Worm (Caenorhabditis elegans): ENCODE measurements around the gene F53F1.2.

F53F1.2 gene

DNA sequence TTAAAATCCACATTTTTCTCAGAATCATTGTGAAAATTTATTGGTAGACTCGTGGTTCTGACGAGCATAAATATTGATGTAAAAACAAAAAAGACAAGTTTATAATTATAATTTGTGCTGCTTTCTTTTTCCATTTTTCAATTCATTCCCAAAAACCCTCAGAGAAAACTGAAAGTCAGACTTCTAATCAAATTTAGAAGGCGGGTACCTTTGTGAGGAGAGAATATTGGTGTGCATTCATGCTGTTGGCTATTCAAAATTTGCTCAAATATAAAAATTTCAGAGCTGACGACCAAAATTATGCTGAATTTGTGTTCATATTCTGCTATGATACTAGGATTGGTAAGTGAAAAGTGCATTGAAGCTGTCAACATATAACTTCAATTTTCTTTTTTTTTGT, 39.6 kb upstream of the F53F1.2 start, which contains the start of gene srx-125:
TSS of gene srx-125 (plus strand) at position 301 of the 400 bp plus-strand sequence.
- TF ChIP-seq ceh-13 (GFP tag; optimal IDR thresholded peaks at IDR 0.05): no peak
- no peak for TF ChIP-seq hmbx-1 (tag; optimal IDR thresholded peaks at IDR 0.05)
- TF ChIP-seq aly-1 (tag; optimal IDR thresholded peaks at IDR 0.05): no peak
- TF ChIP-seq ets-7 (tag; optimal IDR thresholded peaks at IDR 0.05): no peak
- no peak for TF ChIP-seq ama-1 (optimal IDR thresholded peaks at IDR 0.05)
- TF ChIP-seq ceh-36 (tag; optimal IDR thresholded peaks at IDR 0.05): no peak
- no peak for TF ChIP-seq scrt-1 (GFP tag; IDR thresholded peaks at IDR 0.05)
- no peak for TF ChIP-seq tra-4 (tag; optimal IDR thresholded peaks at IDR 0.05)
- no peak for TF ChIP-seq tbx-37 (GFP tag; conservative IDR thresholded peaks at IDR 0.05)
- TF ChIP-seq flt-1 (GFP tag; IDR thresholded peaks at IDR 0.05): no peak
- TF ChIP-seq hnd-1 (tag; optimal IDR thresholded peaks at IDR 0.05): no peak
- TF ChIP-seq sea-1 (GFP tag; conservative IDR thresholded peaks at IDR 0.05): no peak
- TF ChIP-seq pes-1 (GFP tag; IDR thresholded peaks at IDR 0.05): no peak
- TF ChIP-seq hmg-4 (GFP tag; optimal IDR thresholded peaks at IDR 0.05): no peak

DNA sequence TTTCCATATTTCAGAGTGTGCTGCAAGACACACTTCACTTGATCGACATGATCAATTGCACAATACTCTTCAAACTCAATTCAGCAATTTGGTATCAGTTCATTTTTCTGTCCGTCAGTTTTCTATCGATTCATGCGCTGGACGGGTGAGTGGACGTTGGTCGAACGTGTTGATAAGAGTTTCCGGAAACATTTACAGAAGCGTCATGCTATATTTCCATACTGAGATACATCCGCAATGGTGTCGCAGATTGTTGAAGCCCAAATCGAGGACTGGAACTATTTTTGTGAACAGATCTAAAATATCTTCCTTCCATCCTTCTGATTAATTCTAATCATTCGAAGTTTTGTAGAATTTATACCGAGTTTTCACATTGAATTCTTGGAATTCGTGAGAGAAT, 37.0 kb upstream of the F53F1.2 start:
- TF ChIP-seq ama-1 (optimal IDR thresholded peaks at IDR 0.05) (no peak), flt-1 (GFP tag; IDR thresholded peaks at IDR 0.05) (no peak), tbx-37 (GFP tag; conservative IDR thresholded peaks at IDR 0.05) (no peak), ceh-13 (GFP tag; optimal IDR thresholded peaks at IDR 0.05) (no peak), tbx-11 (GFP tag; IDR thresholded peaks at IDR 0.05) (no peak), tra-4 (tag; optimal IDR thresholded peaks at IDR 0.05) (no peak), hmbx-1 (tag; optimal IDR thresholded peaks at IDR 0.05) (no peak), ceh-36 (tag; optimal IDR thresholded peaks at IDR 0.05) (no peak), hmg-4 (GFP tag; optimal IDR thresholded peaks at IDR 0.05) (no peak), pes-1 (GFP tag; IDR thresholded peaks at IDR 0.05) (no peak), sea-1 (GFP tag; conservative IDR thresholded peaks at IDR 0.05) (no peak), scrt-1 (GFP tag; IDR thresholded peaks at IDR 0.05) (no peak), F13C5.2 (tag; optimal IDR thresholded peaks at IDR 0.05) (no peak), ets-7 (tag; optimal IDR thresholded peaks at IDR 0.05) (no peak)

- TF ChIP-seq ceh-13 (GFP tag; optimal IDR thresholded peaks at IDR 0.05): no peak
- TF ChIP-seq B0310.2 (tag; optimal IDR thresholded peaks at IDR 0.05): no peak
- TF ChIP-seq sea-1 (GFP tag; conservative IDR thresholded peaks at IDR 0.05): no peak
- no peak for TF ChIP-seq ceh-36 (tag; optimal IDR thresholded peaks at IDR 0.05)
- no peak for TF ChIP-seq scrt-1 (GFP tag; IDR thresholded peaks at IDR 0.05)
- TF ChIP-seq hnd-1 (tag; optimal IDR thresholded peaks at IDR 0.05): no peak
- TF ChIP-seq flt-1 (GFP tag; IDR thresholded peaks at IDR 0.05): no peak
- TF ChIP-seq pes-1 (GFP tag; IDR thresholded peaks at IDR 0.05): no peak
- TF ChIP-seq ama-1 (optimal IDR thresholded peaks at IDR 0.05): no peak
- TF ChIP-seq hmbx-1 (tag; optimal IDR thresholded peaks at IDR 0.05): no peak
- TF ChIP-seq aly-1 (tag; optimal IDR thresholded peaks at IDR 0.05): no peak
- no peak for TF ChIP-seq tbx-11 (GFP tag; IDR thresholded peaks at IDR 0.05)
Observed at ce11 chrV:13370265-13370664, 36.4 kb upstream of the F53F1.2 start.

DNA sequence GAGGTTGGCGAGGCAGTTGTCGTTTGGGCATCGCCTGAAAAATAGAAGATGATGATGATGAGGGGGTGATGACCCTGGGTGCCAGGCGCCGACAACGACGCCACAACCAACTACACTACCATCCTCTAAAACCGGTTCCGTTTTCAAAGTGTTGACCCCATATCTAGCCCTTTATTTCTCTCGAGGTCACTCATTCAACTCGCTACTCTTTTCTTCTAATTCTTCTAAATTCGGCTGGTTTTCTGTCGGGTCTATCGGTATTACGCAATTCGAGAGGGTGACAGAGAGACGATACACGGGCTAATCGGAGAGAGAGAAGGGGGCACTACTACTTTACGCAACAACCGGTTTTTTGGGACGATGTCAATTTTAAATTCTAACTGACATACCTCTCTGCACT, 35.3 kb upstream of the F53F1.2 start:
- TF ChIP-seq tbx-11 (GFP tag; IDR thresholded peaks at IDR 0.05) (no peak), F13C5.2 (tag; optimal IDR thresholded peaks at IDR 0.05) (no peak), hmbx-1 (tag; optimal IDR thresholded peaks at IDR 0.05) (no peak), flt-1 (GFP tag; IDR thresholded peaks at IDR 0.05) (no peak), pes-1 (GFP tag; IDR thresholded peaks at IDR 0.05) (no peak), ceh-36 (tag; optimal IDR thresholded peaks at IDR 0.05) (no peak), scrt-1 (GFP tag; IDR thresholded peaks at IDR 0.05) (no peak), tra-4 (tag; optimal IDR thresholded peaks at IDR 0.05) (no peak), B0310.2 (tag; optimal IDR thresholded peaks at IDR 0.05) (no peak), ceh-13 (GFP tag; optimal IDR thresholded peaks at IDR 0.05) (no peak), aly-1 (tag; optimal IDR thresholded peaks at IDR 0.05) (no peak), tbx-37 (GFP tag; conservative IDR thresholded peaks at IDR 0.05) (no peak), hmg-4 (GFP tag; optimal IDR thresholded peaks at IDR 0.05) (no peak), ama-1 (optimal IDR thresholded peaks at IDR 0.05) (no peak), ets-7 (tag; optimal IDR thresholded peaks at IDR 0.05) (no peak), hnd-1 (tag; optimal IDR thresholded peaks at IDR 0.05) (no peak), sea-1 (GFP tag; conservative IDR thresholded peaks at IDR 0.05) (no peak)

ce11 chrV:13372821-13373220, 33.8 kb upstream of the F53F1.2 start:
- TF ChIP-seq tbx-37 (GFP tag; conservative IDR thresholded peaks at IDR 0.05) (no peak), sea-1 (GFP tag; conservative IDR thresholded peaks at IDR 0.05) (no peak), hmbx-1 (tag; optimal IDR thresholded peaks at IDR 0.05) (no peak)

- TF ChIP-seq ama-1 (optimal IDR thresholded peaks at IDR 0.05): no peak
- TF ChIP-seq tra-4 (tag; optimal IDR thresholded peaks at IDR 0.05): no peak
- TF ChIP-seq hmbx-1 (tag; optimal IDR thresholded peaks at IDR 0.05): no peak
- TF ChIP-seq tbx-37 (GFP tag; conservative IDR thresholded peaks at IDR 0.05): no peak
- TF ChIP-seq ceh-13 (GFP tag; optimal IDR thresholded peaks at IDR 0.05): no peak
- no peak for TF ChIP-seq ceh-36 (tag; optimal IDR thresholded peaks at IDR 0.05)
- no peak for TF ChIP-seq flt-1 (GFP tag; IDR thresholded peaks at IDR 0.05)
- TF ChIP-seq F13C5.2 (tag; optimal IDR thresholded peaks at IDR 0.05): no peak
Observed at ce11 chrV:13373643-13374042, 33.0 kb upstream of the F53F1.2 start.

DNA sequence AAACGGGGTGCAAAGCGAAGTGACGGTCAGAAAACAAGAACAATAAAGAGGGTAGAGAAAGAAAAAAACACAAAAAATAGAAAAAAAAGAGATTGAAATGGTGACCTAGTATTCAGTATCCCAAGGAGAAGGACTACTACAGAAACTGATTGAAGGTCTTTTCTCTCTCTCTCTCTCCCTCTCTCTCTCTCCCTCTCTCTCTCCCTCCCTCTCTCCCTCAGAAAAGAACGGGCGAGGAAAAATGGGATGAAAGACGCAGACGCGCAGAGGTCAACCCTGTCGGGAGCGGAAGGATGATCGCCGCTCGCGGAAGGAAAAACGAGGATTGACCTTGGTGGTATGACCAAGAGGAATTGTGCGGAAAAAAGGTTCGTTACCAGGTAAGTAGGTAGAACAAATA, 32.1 kb upstream of the F53F1.2 start:
- TF ChIP-seq ceh-13 (GFP tag; optimal IDR thresholded peaks at IDR 0.05) (no peak), B0310.2 (tag; optimal IDR thresholded peaks at IDR 0.05) (peak; percentile 21), tra-4 (tag; optimal IDR thresholded peaks at IDR 0.05) (no peak), hmg-4 (GFP tag; optimal IDR thresholded peaks at IDR 0.05) (peak; percentile 26), sea-1 (GFP tag; conservative IDR thresholded peaks at IDR 0.05) (no peak), scrt-1 (GFP tag; IDR thresholded peaks at IDR 0.05) (no peak), tbx-11 (GFP tag; IDR thresholded peaks at IDR 0.05) (no peak)

- TF ChIP-seq sea-1 (GFP tag; conservative IDR thresholded peaks at IDR 0.05) (no peak), ceh-13 (GFP tag; optimal IDR thresholded peaks at IDR 0.05) (no peak), ceh-36 (tag; optimal IDR thresholded peaks at IDR 0.05) (no peak), ets-7 (tag; optimal IDR thresholded peaks at IDR 0.05) (no peak), tra-4 (tag; optimal IDR thresholded peaks at IDR 0.05) (no peak), F13C5.2 (tag; optimal IDR thresholded peaks at IDR 0.05) (no peak), hnd-1 (tag; optimal IDR thresholded peaks at IDR 0.05) (no peak), tbx-11 (GFP tag; IDR thresholded peaks at IDR 0.05) (no peak), ama-1 (optimal IDR thresholded peaks at IDR 0.05) (no peak), tbx-37 (GFP tag; conservative IDR thresholded peaks at IDR 0.05) (no peak), B0310.2 (tag; optimal IDR thresholded peaks at IDR 0.05) (no peak)
Observed at ce11 chrV:13375861-13376260, 30.8 kb upstream of the F53F1.2 start.

Measured in whole organism, early embryonic.